Worm (Caenorhabditis elegans) whole organism, early embryonic: ENCODE results near the gene col-155.
"Not testable (repeated sequence)": the region's sequence is repeated elsewhere in the genome, so short reads cannot be mapped to it uniquely, and the experiment has no call there.

ENCODE experiments used
- aly-1 ChIP-seq: sonication (generic microtip); optimal IDR thresholded peaks from 2 replicates; lab custom pipeline; 2016; ENCODE audit warnings: missing genetic modification characterization, missing compliant biosample characterization
- ama-1 ChIP-seq: fragments of 150-350 bp; optimal IDR thresholded peaks from 2 replicates; lab custom pipeline; 2014
- ceh-13 ChIP-seq: fragments of 200-800 bp; sonication (Bioruptor generic); optimal IDR thresholded peaks from 2 replicates; lab custom pipeline; 2018; ENCODE audit warnings: mild to moderate bottlenecking, missing genetic modification characterization, missing compliant biosample characterization
- ceh-36 ChIP-seq: sonication (generic microtip); optimal IDR thresholded peaks from 2 replicates; lab custom pipeline; 2016; ENCODE audit warnings: missing genetic modification characterization, inconsistent platforms, missing compliant biosample characterization
- flt-1 ChIP-seq: fragments of 200-800 bp; sonication (Bioruptor generic); IDR thresholded peaks from 2 replicates; pipeline ENCODE4 v1.3.6; 2022; ENCODE audit warnings: missing genetic modification characterization, missing compliant biosample characterization
- hmg-4 ChIP-seq: fragments of 200-800 bp; sonication (Bioruptor generic); optimal IDR thresholded peaks from 2 replicates; lab custom pipeline; 2018; ENCODE audit warnings: mild to moderate bottlenecking, missing genetic modification characterization, missing compliant biosample characterization
- scrt-1 ChIP-seq: fragments of 200-800 bp; sonication (Bioruptor generic); IDR thresholded peaks from 2 replicates; pipeline ENCODE4 v1.3.6; 2022; ENCODE audit warnings: missing genetic modification characterization, missing compliant biosample characterization
- sea-1 ChIP-seq: fragments of 200-800 bp; sonication (Bioruptor generic); conservative IDR thresholded peaks from 2 replicates; pipeline ENCODE4 v1.3.6; 2022; ENCODE audit warnings: missing genetic modification characterization, missing compliant biosample characterization
- tra-4 ChIP-seq: sonication (generic microtip); optimal IDR thresholded peaks from 2 replicates; lab custom pipeline; 2017; ENCODE audit warnings: missing genetic modification characterization, missing compliant biosample characterization

ce11 chrV:11395024-11395423 is 5.3 kb upstream of the col-155 start, which contains the start of gene K03B8.4:
- not testable (repeated sequence) for TF ChIP-seq sea-1 (GFP tag; lab: Robert Waterston, UW); tra-4 (tag; lab: Kevin White, UChicago); aly-1 (tag; lab: Kevin White, UChicago); flt-1 (GFP tag; lab: Robert Waterston, UW); ama-1 (lab: Kevin White, UChicago); ceh-36 (tag; lab: Kevin White, UChicago); scrt-1 (GFP tag; lab: Robert Waterston, UW); ceh-13 (GFP tag; lab: Kevin White, UChicago); hmg-4
